Comparison of ENCODE assay signal across 4 worm cellular contexts in genomic region chrIII:1207027-1207426, ce11.
TF ChIP-seq lines count a peak whose summit lies in the region.

No protein-coding gene starts in this region.

TF ChIP-seq in whole organism, L3 larva, 47 proteins besides CTCF, POLR2A, EP300 and RAD21:
- no peak for TF ChIP-seq lin-39 (tag; optimal IDR thresholded peaks at IDR 0.05; lab: Kevin White, UChicago)
- TF ChIP-seq ceh-28 (tag; optimal IDR thresholded peaks at IDR 0.05; lab: Kevin White, UChicago): peak; percentile 83

TF ChIP-seq in whole organism, L4 larva, 104 proteins besides CTCF, POLR2A, EP300 and RAD21:
- TF ChIP-seq ZK546.5 (tag; optimal IDR thresholded peaks at IDR 0.05; lab: Kevin White, UChicago) (no peak), fos-1 (tag; optimal IDR thresholded peaks at IDR 0.05; lab: Kevin White, UChicago) (no peak), ceh-28 (tag; optimal IDR thresholded peaks at IDR 0.05; lab: Kevin White, UChicago) (peak; percentile 86), dmd-9 (GFP tag; IDR thresholded peaks at IDR 0.05; lab: Robert Waterston, UW) (no peak), lir-3 (tag; optimal IDR thresholded peaks at IDR 0.05; lab: Kevin White, UChicago) (no peak)

TF ChIP-seq in whole organism, late embryonic, 69 proteins besides CTCF, POLR2A, EP300 and RAD21:
- TF ChIP-seq ceh-48 (tag; optimal IDR thresholded peaks at IDR 0.05; lab: Kevin White, UChicago) (peak; percentile 6), ets-4 (tag; optimal IDR thresholded peaks at IDR 0.05; lab: Kevin White, UChicago) (no peak), hlh-6 (tag; optimal IDR thresholded peaks at IDR 0.05; lab: Kevin White, UChicago) (no peak), F13H6.1 (tag; optimal IDR thresholded peaks at IDR 0.05; lab: Kevin White, UChicago) (no peak)

TF ChIP-seq in whole organism, midembryonic, 9 proteins besides CTCF, POLR2A, EP300 and RAD21:
- no peak for TF ChIP-seq tab-1 (GFP tag; IDR thresholded peaks at IDR 0.05; lab: Robert Waterston, UW)
- peak; percentile 82 for TF ChIP-seq T22C8.4 (GFP tag; IDR thresholded peaks at IDR 0.05; lab: Robert Waterston, UW)
TF ChIP-seq in whole organism, midembryonic: peak in this region for 1.
